Worm (Caenorhabditis elegans) whole organism, early embryonic: Measurements from ENCODE around the gene C09B9.4.
"Not testable (repeated sequence)": the region's sequence is repeated elsewhere in the genome, so short reads cannot be mapped to it uniquely, and the experiment has no call there.

ENCODE experiments used
- B0310.2 ChIP-seq: sonication (generic microtip); optimal IDR thresholded peaks from 2 replicates; lab custom pipeline; 2016; ENCODE audit warnings: mild to moderate bottlenecking, missing genetic modification characterization, missing compliant biosample characterization
- F13C5.2 ChIP-seq: sonication (generic microtip); optimal IDR thresholded peaks from 2 replicates; lab custom pipeline; 2017; ENCODE audit warnings: mild to moderate bottlenecking, missing genetic modification characterization, inconsistent platforms, missing compliant biosample characterization
- aly-1 ChIP-seq: sonication (generic microtip); optimal IDR thresholded peaks from 2 replicates; lab custom pipeline; 2016; ENCODE audit warnings: missing genetic modification characterization, missing compliant biosample characterization
- ama-1 ChIP-seq: fragments of 150-350 bp; optimal IDR thresholded peaks from 2 replicates; lab custom pipeline; 2014
- ceh-13 ChIP-seq: fragments of 200-800 bp; sonication (Bioruptor generic); optimal IDR thresholded peaks from 2 replicates; lab custom pipeline; 2018; ENCODE audit warnings: mild to moderate bottlenecking, missing genetic modification characterization, missing compliant biosample characterization
- ceh-36 ChIP-seq: sonication (generic microtip); optimal IDR thresholded peaks from 2 replicates; lab custom pipeline; 2016; ENCODE audit warnings: missing genetic modification characterization, inconsistent platforms, missing compliant biosample characterization
- ets-7 ChIP-seq: sonication (generic microtip); optimal IDR thresholded peaks from 2 replicates; lab custom pipeline; 2016; ENCODE audit warnings: missing genotype, missing genetic modification characterization, missing compliant biosample characterization
- flt-1 ChIP-seq: fragments of 200-800 bp; sonication (Bioruptor generic); IDR thresholded peaks from 2 replicates; pipeline ENCODE4 v1.3.6; 2022; ENCODE audit warnings: missing genetic modification characterization, missing compliant biosample characterization
- hmbx-1 ChIP-seq: sonication (generic microtip); optimal IDR thresholded peaks from 2 replicates; lab custom pipeline; 2016; ENCODE audit warnings: mild to moderate bottlenecking, missing genetic modification characterization, missing compliant biosample characterization
- hmg-4 ChIP-seq: fragments of 200-800 bp; sonication (Bioruptor generic); optimal IDR thresholded peaks from 2 replicates; lab custom pipeline; 2018; ENCODE audit warnings: mild to moderate bottlenecking, missing genetic modification characterization, missing compliant biosample characterization
- hnd-1 ChIP-seq: sonication (generic microtip); optimal IDR thresholded peaks from 2 replicates; lab custom pipeline; 2016; ENCODE audit warnings: missing genetic modification characterization, missing compliant biosample characterization
- pes-1 ChIP-seq: fragments of 200-800 bp; sonication (Bioruptor generic); IDR thresholded peaks from 2 replicates; pipeline ENCODE4 v1.3.6; 2022; ENCODE audit warnings: missing genetic modification reagents, missing genetic modification characterization, missing compliant biosample characterization
- scrt-1 ChIP-seq: fragments of 200-800 bp; sonication (Bioruptor generic); IDR thresholded peaks from 2 replicates; pipeline ENCODE4 v1.3.6; 2022; ENCODE audit warnings: missing genetic modification characterization, missing compliant biosample characterization
- sea-1 ChIP-seq: fragments of 200-800 bp; sonication (Bioruptor generic); conservative IDR thresholded peaks from 2 replicates; pipeline ENCODE4 v1.3.6; 2022; ENCODE audit warnings: missing genetic modification characterization, missing compliant biosample characterization
- tbx-11 ChIP-seq: fragments of 200-800 bp; sonication (Bioruptor generic); IDR thresholded peaks from 2 replicates; pipeline ENCODE4 v1.3.6; 2022; ENCODE audit warnings: missing genetic modification characterization, missing compliant biosample characterization
- tbx-37 ChIP-seq: fragments of 200-800 bp; sonication (Bioruptor generic); conservative IDR thresholded peaks from 2 replicates; pipeline ENCODE4 v1.3.6; 2022; ENCODE audit warnings: missing genetic modification reagents, missing genetic modification characterization, missing compliant biosample characterization
- tra-4 ChIP-seq: sonication (generic microtip); optimal IDR thresholded peaks from 2 replicates; lab custom pipeline; 2017; ENCODE audit warnings: missing genetic modification characterization, missing compliant biosample characterization

The C09B9.4 gene

ce11 chrIV:5037489-5037888, 4.3 kb upstream of the C09B9.4 start, which contains the start of gene C09B9.1:
Gene C09B9.1, plus strand, starts transcription at chrIV:5037789.
- TF ChIP-seq tra-4: no peak
- TF ChIP-seq hmg-4: no peak

ce11 chrIV:5031346-5031745, 1.8 kb downstream of the C09B9.4 start:
- no peak for TF ChIP-seq tbx-37 (GFP tag; lab: Robert Waterston, UW)
- no peak for TF ChIP-seq B0310.2 (tag; lab: Kevin White, UChicago)
- no peak for TF ChIP-seq scrt-1 (GFP tag; lab: Robert Waterston, UW)
- TF ChIP-seq aly-1 (tag; lab: Kevin White, UChicago): no peak
- no peak for TF ChIP-seq hmg-4
- no peak for TF ChIP-seq ets-7
- TF ChIP-seq tra-4: no peak
- no peak for TF ChIP-seq sea-1 (GFP tag; lab: Robert Waterston, UW)
- TF ChIP-seq tbx-11 (GFP tag; lab: Robert Waterston, UW): no peak
- TF ChIP-seq ceh-13 (GFP tag; lab: Kevin White, UChicago): no peak
- no peak for TF ChIP-seq flt-1 (GFP tag; lab: Robert Waterston, UW)
- no peak for TF ChIP-seq hnd-1
- no peak for TF ChIP-seq ama-1 (lab: Kevin White, UChicago)
- no peak for TF ChIP-seq ceh-36
- TF ChIP-seq hmbx-1 (tag; lab: Kevin White, UChicago): no peak
- TF ChIP-seq F13C5.2 (tag; lab: Kevin White, UChicago): no peak

ce11 chrIV:5028978-5029377, 4.2 kb downstream of the C09B9.4 start, which contains the start of the genes best-6 and C09B9.2:
Gene best-6, minus strand, starts transcription at chrIV:5029078.
Gene C09B9.2, plus strand, starts transcription at chrIV:5029291.
- TF ChIP-seq ama-1 (lab: Kevin White, UChicago): no peak
- no peak for TF ChIP-seq tbx-37 (GFP tag; lab: Robert Waterston, UW)
- TF ChIP-seq hnd-1: no peak
- no peak for TF ChIP-seq ceh-13 (GFP tag; lab: Kevin White, UChicago)

- no peak for TF ChIP-seq tbx-11 (GFP tag; lab: Robert Waterston, UW)
- no peak for TF ChIP-seq pes-1 (GFP tag; lab: Robert Waterston, UW)
- TF ChIP-seq scrt-1 (GFP tag; lab: Robert Waterston, UW): no peak
- TF ChIP-seq hnd-1: no peak
- TF ChIP-seq tra-4: no peak
- no peak for TF ChIP-seq ceh-13 (GFP tag; lab: Kevin White, UChicago)
- TF ChIP-seq B0310.2 (tag; lab: Kevin White, UChicago): no peak
- no peak for TF ChIP-seq aly-1 (tag; lab: Kevin White, UChicago)
- TF ChIP-seq F13C5.2 (tag; lab: Kevin White, UChicago): no peak
- TF ChIP-seq ama-1 (lab: Kevin White, UChicago): no peak
Observed at ce11 chrIV:5025646-5026045, 7.5 kb downstream of the C09B9.4 start, which contains the start of gene C09B9.85. Gene C09B9.85, minus strand, starts transcription at chrIV:5025746.

- TF ChIP-seq hnd-1: no peak
- TF ChIP-seq sea-1 (GFP tag; lab: Robert Waterston, UW): no peak
- TF ChIP-seq tra-4: no peak
- no peak for TF ChIP-seq F13C5.2 (tag; lab: Kevin White, UChicago)
- no peak for TF ChIP-seq hmg-4
- TF ChIP-seq scrt-1 (GFP tag; lab: Robert Waterston, UW): no peak
- no peak for TF ChIP-seq aly-1 (tag; lab: Kevin White, UChicago)
- no peak for TF ChIP-seq tbx-37 (GFP tag; lab: Robert Waterston, UW)
- no peak for TF ChIP-seq hmbx-1 (tag; lab: Kevin White, UChicago)
- TF ChIP-seq flt-1 (GFP tag; lab: Robert Waterston, UW): no peak
- TF ChIP-seq pes-1 (GFP tag; lab: Robert Waterston, UW): no peak
- TF ChIP-seq ama-1 (lab: Kevin White, UChicago): no peak
- no peak for TF ChIP-seq ceh-13 (GFP tag; lab: Kevin White, UChicago)
- TF ChIP-seq ceh-36: no peak
Observed at ce11 chrIV:5020533-5020932, 12.6 kb downstream of the C09B9.4 start, which contains the start of gene T28H11.8. Gene T28H11.8, minus strand, starts transcription at chrIV:5020633.

ce11 chrIV:5017075-5017474, 16.1 kb downstream of the C09B9.4 start, which contains the start of gene T28H11.7:
Gene T28H11.7, minus strand, starts transcription at chrIV:5017175.
- TF ChIP-seq F13C5.2 (tag; lab: Kevin White, UChicago); ceh-13 (GFP tag; lab: Kevin White, UChicago); scrt-1 (GFP tag; lab: Robert Waterston, UW): not testable (repeated sequence)

ce11 chrIV:5016461-5016860, 16.7 kb downstream of the C09B9.4 start, which contains the start of gene ssq-4:
Gene ssq-4, plus strand, starts transcription at chrIV:5016479.
- TF ChIP-seq ceh-36; sea-1 (GFP tag; lab: Robert Waterston, UW); pes-1 (GFP tag; lab: Robert Waterston, UW): not testable (repeated sequence)

- TF ChIP-seq tbx-11 (GFP tag; lab: Robert Waterston, UW): no peak
- TF ChIP-seq flt-1 (GFP tag; lab: Robert Waterston, UW): no peak
- TF ChIP-seq aly-1 (tag; lab: Kevin White, UChicago): no peak
- TF ChIP-seq hmg-4: no peak
- TF ChIP-seq scrt-1 (GFP tag; lab: Robert Waterston, UW): no peak
- no peak for TF ChIP-seq ets-7
- TF ChIP-seq ceh-13 (GFP tag; lab: Kevin White, UChicago): no peak
- no peak for TF ChIP-seq sea-1 (GFP tag; lab: Robert Waterston, UW)
- no peak for TF ChIP-seq pes-1 (GFP tag; lab: Robert Waterston, UW)
- no peak for TF ChIP-seq hnd-1
- TF ChIP-seq ceh-36: no peak
- no peak for TF ChIP-seq tra-4
- no peak for TF ChIP-seq F13C5.2 (tag; lab: Kevin White, UChicago)
- TF ChIP-seq tbx-37 (GFP tag; lab: Robert Waterston, UW): no peak
- no peak for TF ChIP-seq hmbx-1 (tag; lab: Kevin White, UChicago)
- no peak for TF ChIP-seq B0310.2 (tag; lab: Kevin White, UChicago)
Observed at ce11 chrIV:5012241-5012640, 20.9 kb downstream of the C09B9.4 start, which contains the start of gene srm-1. Gene srm-1, plus strand, starts transcription at chrIV:5012541.
